Worm (Caenorhabditis elegans) whole organism, L4 larva: Measurements from ENCODE around the gene T19H12.12.

Experiments
- R02D3.7 ChIP-seq: fragments of 150-350 bp; sonication (generic microtip); optimal IDR thresholded peaks from 3 replicates; lab custom pipeline; 2014; ENCODE audit warnings: missing biosample characterization, missing genetic modification characterization
- Y48G9A.11 ChIP-seq: fragments of 200-800 bp; sonication (Bioruptor generic); IDR thresholded peaks from 2 replicates; pipeline ENCODE4 v1.3.6; 2022; ENCODE audit warnings: missing genetic modification reagents, missing genetic modification characterization, missing compliant biosample characterization
- ama-1 ChIP-seq: fragments of 150-350 bp; optimal IDR thresholded peaks from 2 replicates; lab custom pipeline; 2014; ENCODE audit warnings: inconsistent platforms, mixed read lengths
- ceh-62 ChIP-seq: sonication (generic microtip); optimal IDR thresholded peaks from 2 replicates; lab custom pipeline; 2017; ENCODE audit warnings: missing biosample characterization, missing genetic modification characterization
- hlh-11 ChIP-seq: fragments of 200-800 bp; sonication (Bioruptor generic); optimal IDR thresholded peaks from 2 replicates; lab custom pipeline; 2018; ENCODE audit warnings: mild to moderate bottlenecking, missing genetic modification characterization, missing compliant biosample characterization
- lir-3 ChIP-seq: sonication (generic microtip); optimal IDR thresholded peaks from 2 replicates; lab custom pipeline; 2016; ENCODE audit warnings: mild to moderate bottlenecking, missing genetic modification characterization, missing compliant biosample characterization
- lsy-2 ChIP-seq, 2 experiments: fragments of 150-350 bp in 1 of 2; sonication (generic microtip) in 1 of 2; optimal IDR thresholded peaks; 2 replicates each; lab custom pipeline; 2014 to 2017; ENCODE audit warnings: missing biosample characterization in 2 of 2, missing genetic modification characterization in 2 of 2
- mxl-3 ChIP-seq: fragments of 200-800 bp; sonication (Bioruptor generic); optimal IDR thresholded peaks from 2 replicates; lab custom pipeline; 2018; ENCODE audit warnings: mild to moderate bottlenecking, missing genetic modification characterization, missing compliant biosample characterization
- nhr-237 ChIP-seq: sonication (generic microtip); optimal IDR thresholded peaks from 2 replicates; lab custom pipeline; 2017; ENCODE audit warnings: missing biosample characterization, missing genetic modification characterization
- skn-1 ChIP-seq: fragments of 150-350 bp; optimal IDR thresholded peaks from 2 replicates; lab custom pipeline; 2014; ENCODE audit warnings: missing biosample characterization, missing genetic modification characterization
- snpc-4 ChIP-seq: fragments of 150-350 bp; optimal IDR thresholded peaks from 2 replicates; lab custom pipeline; 2014; ENCODE audit warnings: missing biosample characterization, missing genetic modification characterization
- unc-62 ChIP-seq, 3 experiments: fragments of 150-350 bp in 1 of 3; sonication (generic microtip); optimal IDR thresholded peaks in 2 of 3; peaks in 1 of 3; 1 replicate in 1 of 3; 2 replicates in 2 of 3; lab custom pipeline; 2014 to 2017; ENCODE audit warnings: missing biosample characterization in 3 of 3, missing genetic modification characterization in 3 of 3, missing genetic modification reagents in 3 of 3, missing genotype in 1 of 3

- TF ChIP-seq lir-3 (tag; lab: Kevin White, UChicago) (no peak), ceh-62 (tag; lab: Kevin White, UChicago) (no peak), Y48G9A.11 (GFP tag; lab: Robert Waterston, UW) (no peak), snpc-4 (no peak), mxl-3 (GFP tag; lab: Kevin White, UChicago) (no peak), skn-1 (tag; lab: Kevin White, UChicago) (no peak), lsy-2 (tag; optimal IDR thresholded peaks at IDR 0.05; lab: Kevin White, UChicago) (no peak), unc-62 (GFP tag; optimal IDR thresholded peaks at IDR 0.05 in 1 of 2; lab: Kevin White, UChicago) (no peak), unc-62 (tag; optimal IDR thresholded peaks at IDR 0.05; lab: Kevin White, UChicago) (no peak), hlh-11 (tag; lab: Kevin White, UChicago) (no peak), nhr-237 (no peak), ama-1 (lab: Kevin White, UChicago) (no peak), R02D3.7 (tag; lab: Kevin White, UChicago) (no peak)
Measured at ce11 chrV:4851969-4852368, 32.6 kb upstream of the T19H12.12 start.
